Worm (Caenorhabditis elegans): Measurements from ENCODE around the gene era-1.

DNA sequence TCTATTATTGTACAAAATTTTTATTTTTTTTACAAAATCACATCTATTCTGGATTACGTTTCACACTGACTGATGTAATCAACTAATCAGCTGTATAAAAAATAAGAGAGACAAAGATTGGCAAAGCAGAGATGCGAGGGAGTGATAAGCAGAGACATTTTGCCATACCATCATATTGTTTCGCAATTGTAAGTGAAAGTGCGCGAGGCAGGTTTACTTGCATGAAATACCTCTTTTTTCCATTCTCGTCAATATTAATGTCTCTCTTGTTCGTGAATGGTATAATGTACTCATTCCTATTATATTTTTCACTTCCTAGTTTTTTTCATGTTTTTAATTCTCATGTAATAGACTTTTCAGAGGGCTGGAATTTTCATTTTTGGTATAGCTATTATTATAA, 34.0 kb downstream of the era-1 start:
- TF ChIP-seq skn-1 (tag; optimal IDR thresholded peaks at IDR 0.05) (no peak), unc-62 (GFP tag; optimal IDR thresholded peaks at IDR 0.05) (no peak)

Data from whole organism, L2 larva.